Worm (Caenorhabditis elegans) whole organism, early embryonic: Measurements from ENCODE around the gene Y41C4A.7.

Experiments
- B0310.2 ChIP-seq: sonication (generic microtip); optimal IDR thresholded peaks from 2 replicates; lab custom pipeline; 2016; ENCODE audit warnings: mild to moderate bottlenecking, missing genetic modification characterization, missing compliant biosample characterization
- F13C5.2 ChIP-seq: sonication (generic microtip); optimal IDR thresholded peaks from 2 replicates; lab custom pipeline; 2017; ENCODE audit warnings: mild to moderate bottlenecking, missing genetic modification characterization, inconsistent platforms, missing compliant biosample characterization
- ama-1 ChIP-seq: fragments of 150-350 bp; optimal IDR thresholded peaks from 2 replicates; lab custom pipeline; 2014
- ceh-13 ChIP-seq: fragments of 200-800 bp; sonication (Bioruptor generic); optimal IDR thresholded peaks from 2 replicates; lab custom pipeline; 2018; ENCODE audit warnings: mild to moderate bottlenecking, missing genetic modification characterization, missing compliant biosample characterization
- ceh-36 ChIP-seq: sonication (generic microtip); optimal IDR thresholded peaks from 2 replicates; lab custom pipeline; 2016; ENCODE audit warnings: missing genetic modification characterization, inconsistent platforms, missing compliant biosample characterization
- ets-7 ChIP-seq: sonication (generic microtip); optimal IDR thresholded peaks from 2 replicates; lab custom pipeline; 2016; ENCODE audit warnings: missing genotype, missing genetic modification characterization, missing compliant biosample characterization
- flt-1 ChIP-seq: fragments of 200-800 bp; sonication (Bioruptor generic); IDR thresholded peaks from 2 replicates; pipeline ENCODE4 v1.3.6; 2022; ENCODE audit warnings: missing genetic modification characterization, missing compliant biosample characterization
- hmg-4 ChIP-seq: fragments of 200-800 bp; sonication (Bioruptor generic); optimal IDR thresholded peaks from 2 replicates; lab custom pipeline; 2018; ENCODE audit warnings: mild to moderate bottlenecking, missing genetic modification characterization, missing compliant biosample characterization
- pes-1 ChIP-seq: fragments of 200-800 bp; sonication (Bioruptor generic); IDR thresholded peaks from 2 replicates; pipeline ENCODE4 v1.3.6; 2022; ENCODE audit warnings: missing genetic modification reagents, missing genetic modification characterization, missing compliant biosample characterization
- sea-1 ChIP-seq: fragments of 200-800 bp; sonication (Bioruptor generic); conservative IDR thresholded peaks from 2 replicates; pipeline ENCODE4 v1.3.6; 2022; ENCODE audit warnings: missing genetic modification characterization, missing compliant biosample characterization
- tbx-11 ChIP-seq: fragments of 200-800 bp; sonication (Bioruptor generic); IDR thresholded peaks from 2 replicates; pipeline ENCODE4 v1.3.6; 2022; ENCODE audit warnings: missing genetic modification characterization, missing compliant biosample characterization
- tbx-37 ChIP-seq: fragments of 200-800 bp; sonication (Bioruptor generic); conservative IDR thresholded peaks from 2 replicates; pipeline ENCODE4 v1.3.6; 2022; ENCODE audit warnings: missing genetic modification reagents, missing genetic modification characterization, missing compliant biosample characterization

DNA sequence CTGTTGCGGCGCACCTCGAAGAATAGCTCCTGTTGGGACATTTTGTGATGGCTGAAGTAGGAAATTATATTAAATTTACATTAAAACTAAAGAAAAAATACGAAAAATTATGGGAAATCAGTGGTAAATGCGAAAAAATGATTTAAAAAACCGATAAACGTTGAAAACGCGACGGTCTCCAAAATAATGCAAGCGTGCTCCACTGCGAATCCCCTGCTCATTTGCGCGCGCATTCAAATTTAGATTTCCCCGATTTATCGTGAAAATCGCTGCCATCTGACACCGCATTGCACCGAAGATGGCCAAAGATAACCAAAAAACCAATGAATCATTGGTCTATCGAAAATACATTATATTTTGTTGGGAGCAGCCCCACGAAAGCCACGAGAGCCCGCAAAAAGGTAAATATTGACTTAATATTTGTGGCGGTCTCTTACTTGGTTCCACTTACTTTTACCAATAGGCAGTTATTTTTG is 20.8 kb downstream of the Y41C4A.7 start, which contains the start of the genes elb-1 and Y41C4A.11:
- no peak for TF ChIP-seq sea-1 (GFP tag; lab: Robert Waterston, UW)
- TF ChIP-seq flt-1 = no peak
- no peak for TF ChIP-seq ama-1 (lab: Kevin White, UChicago)
- TF ChIP-seq tbx-11 = no peak
- no peak for TF ChIP-seq ceh-13
- TF ChIP-seq hmg-4 (GFP tag; lab: Kevin White, UChicago) = no peak
- TF ChIP-seq tbx-37 (GFP tag; lab: Robert Waterston, UW) = no peak
- no peak for TF ChIP-seq ets-7 (tag; lab: Kevin White, UChicago)
- TF ChIP-seq F13C5.2 (tag; lab: Kevin White, UChicago) = no peak
- TF ChIP-seq B0310.2 (tag; lab: Kevin White, UChicago) = no peak
- TF ChIP-seq ceh-36 (tag; lab: Kevin White, UChicago) = no peak
- TF ChIP-seq pes-1 (GFP tag; lab: Robert Waterston, UW) = no peak
